Worm (Caenorhabditis elegans): Measurements from ENCODE around the gene F22E5.20.

DNA sequence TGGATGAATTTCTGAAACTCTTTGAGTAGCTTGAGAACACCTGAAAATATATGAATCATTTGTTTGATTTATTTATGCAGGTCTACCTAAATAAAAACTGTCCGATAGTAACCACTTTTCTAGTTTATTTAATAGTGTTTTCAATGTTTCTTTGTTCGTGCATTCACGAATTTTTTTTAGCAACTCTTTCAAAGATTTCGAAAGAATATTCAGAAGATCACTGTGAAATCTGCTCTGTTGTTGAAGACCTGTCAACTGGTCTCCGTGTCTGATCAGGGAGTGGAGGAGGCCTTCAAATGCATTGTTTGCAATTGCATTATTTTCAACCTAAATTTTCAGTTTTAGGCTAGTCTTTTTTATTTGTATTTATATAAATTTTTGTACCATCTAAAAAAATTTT lies 36.5 kb upstream of the F22E5.20 start, which contains the start of gene T05A8.1:
- TF ChIP-seq flt-1 (GFP tag; IDR thresholded peaks at IDR 0.05) (no peak), ama-1 (optimal IDR thresholded peaks at IDR 0.05) (no peak), sea-1 (GFP tag; conservative IDR thresholded peaks at IDR 0.05) (no peak), F13C5.2 (tag; optimal IDR thresholded peaks at IDR 0.05) (no peak), aly-1 (tag; optimal IDR thresholded peaks at IDR 0.05) (no peak)

Measured in whole organism, early embryonic.